Worm (Caenorhabditis elegans): ENCODE results near the gene rgs-5.
A peak's percentile ranks its signal among the peaks of the same experiment; 100 is the strongest.

rgs-5 gene

ce11 chrIII:5719832-5720194 lies 21.5 kb downstream of the rgs-5 start (continued):
- TF ChIP-seq ceh-27 (GFP tag; optimal IDR thresholded peaks at IDR 0.05) (no peak), hmg-1.2 (GFP tag; IDR thresholded peaks at IDR 0.05) (no peak), T07F8.4 (tag; optimal IDR thresholded peaks at IDR 0.05) (no peak), C17E4.6 (GFP tag; IDR thresholded peaks at IDR 0.05) (no peak), lin-35 (GFP tag; optimal IDR thresholded peaks at IDR 0.05) (peak; percentile 48 to 75 (median 60)), attf-6 (GFP tag; IDR thresholded peaks at IDR 0.05) (no peak), tbp1 (GFP tag; optimal IDR thresholded peaks at IDR 0.05) (peak; percentile 29), attf-3 (GFP tag; conservative IDR thresholded peaks at IDR 0.05) (no peak), ztf-25 (GFP tag; IDR thresholded peaks at IDR 0.05) (no peak), ceh-79 (tag; optimal IDR thresholded peaks at IDR 0.05) (no peak)

ce11 chrIII:5720266-5721019 lies 22.1 kb downstream of the rgs-5 start:
- no peak for TF ChIP-seq hrde-1 (tag; optimal IDR thresholded peaks at IDR 0.05; ENCODE audit: borderline replicate concordance)
- TF ChIP-seq Y79H2A.3 (GFP tag; conservative IDR thresholded peaks at IDR 0.05): no peak
- TF ChIP-seq mes-4 (tag; optimal IDR thresholded peaks at IDR 0.05): no peak
- no peak for TF ChIP-seq K11D2.4 (GFP tag; IDR thresholded peaks at IDR 0.05)
- no peak for TF ChIP-seq aptf-3 (GFP tag; IDR thresholded peaks at IDR 0.05)
- TF ChIP-seq tlf-1 (GFP tag; optimal IDR thresholded peaks at IDR 0.05): no peak
- no peak for TF ChIP-seq let-607 (tag; optimal IDR thresholded peaks at IDR 0.05)
- TF ChIP-seq cebp-2 (GFP tag; IDR thresholded peaks at IDR 0.05): no peak
- no peak for TF ChIP-seq ama-1 (optimal IDR thresholded peaks at IDR 0.05)
- no peak for TF ChIP-seq ama-1 (GFP tag; optimal IDR thresholded peaks at IDR 0.05)
- no peak for TF ChIP-seq C06A6.2 (GFP tag; conservative IDR thresholded peaks at IDR 0.05)
- TF ChIP-seq attf-3 (GFP tag; conservative IDR thresholded peaks at IDR 0.05): no peak
- no peak for TF ChIP-seq ztf-28 (GFP tag; IDR thresholded peaks at IDR 0.05)
- no peak for TF ChIP-seq ets-4 (GFP tag; optimal IDR thresholded peaks at IDR 0.05)
- no peak for TF ChIP-seq T07F8.4 (tag; optimal IDR thresholded peaks at IDR 0.05)
- TF ChIP-seq unc-62 (GFP tag; optimal IDR thresholded peaks at IDR 0.05): no peak
- TF ChIP-seq snpc-1.1 (tag; optimal IDR thresholded peaks at IDR 0.05; ENCODE audit: insufficient read depth): no peak
- no peak for TF ChIP-seq Y53G8AR.9 (GFP tag; conservative IDR thresholded peaks at IDR 0.05)

DNA sequence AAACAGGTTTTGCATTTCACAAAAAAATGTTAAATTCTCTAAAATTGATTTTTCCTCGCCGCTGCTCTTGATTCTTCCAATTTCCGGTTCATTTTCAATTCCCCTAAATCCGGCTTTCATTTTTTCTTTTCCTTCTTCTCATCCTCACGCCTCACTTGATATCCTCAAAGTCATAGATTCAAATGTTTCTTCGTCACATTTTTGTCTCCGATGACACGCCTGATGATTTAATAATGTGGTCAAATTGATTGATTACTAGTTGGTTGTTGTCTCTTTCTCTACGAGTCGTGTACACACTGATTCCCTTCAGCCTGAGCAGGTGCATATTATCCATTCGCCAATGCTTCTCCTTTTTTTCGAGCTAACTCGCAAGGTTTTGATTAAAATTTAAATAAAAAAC lies 23.1 kb downstream of the rgs-5 start:
- no peak for TF ChIP-seq ceh-100 (GFP tag; IDR thresholded peaks at IDR 0.05)
- no peak for TF ChIP-seq ceh-58 (GFP tag; IDR thresholded peaks at IDR 0.05)
- TF ChIP-seq lir-1 (GFP tag; conservative IDR thresholded peaks at IDR 0.05): no peak
- no peak for TF ChIP-seq unc-130 (GFP tag; optimal IDR thresholded peaks at IDR 0.05)
- no peak for TF ChIP-seq F52B5.7 (tag; optimal IDR thresholded peaks at IDR 0.05)
- TF ChIP-seq F39B2.1 (GFP tag; IDR thresholded peaks at IDR 0.05): no peak
- no peak for TF ChIP-seq nhr-80 (tag; optimal IDR thresholded peaks at IDR 0.05)
- TF ChIP-seq bed-2 (GFP tag; IDR thresholded peaks at IDR 0.05): no peak

ce11 chrIII:5721888-5722287 lies 23.5 kb downstream of the rgs-5 start:
- TF ChIP-seq unc-130 (GFP tag; optimal IDR thresholded peaks at IDR 0.05) (peak; percentile 45), zim-3 (tag; optimal IDR thresholded peaks at IDR 0.05) (peak; percentile 5), die-1 (tag; optimal IDR thresholded peaks at IDR 0.05) (no peak), lag-1 (GFP tag; IDR thresholded peaks at IDR 0.05) (no peak), athp-1 (tag; optimal IDR thresholded peaks at IDR 0.05) (peak; percentile 12), lir-1 (GFP tag; conservative IDR thresholded peaks at IDR 0.05) (0 out of 2 replicates have a peak, but pooled peaks have one; percentile 29), sptf-2 (GFP tag; optimal IDR thresholded peaks at IDR 0.05) (no peak), somi-1 (GFP tag; optimal IDR thresholded peaks at IDR 0.05) (peak; percentile 4), nfyb-1 (GFP tag; IDR thresholded peaks at IDR 0.05) (peak; percentile 62; the same call in 1 of the 2 replicates), F33H1.4 (GFP tag; IDR thresholded peaks at IDR 0.05) (peak; percentile 46; the same call in 1 of the 2 replicates), gei-17 (GFP tag; optimal IDR thresholded peaks at IDR 0.05) (peak; percentile 4), let-607 (tag; optimal IDR thresholded peaks at IDR 0.05) (peak in 1 of 2 experiments; percentile 47), ceh-58 (GFP tag; IDR thresholded peaks at IDR 0.05) (no peak), sea-2 (GFP tag; IDR thresholded peaks at IDR 0.05) (no peak), Y67H2A.10 (GFP tag; conservative IDR thresholded peaks at IDR 0.05) (peak; percentile 62; the same call in 1 of the 2 replicates), cebp-2 (GFP tag; IDR thresholded peaks at IDR 0.05) (no peak)
